Fruit fly (Drosophila melanogaster): ENCODE results near the gene Antp.

The Antp gene

DNA sequence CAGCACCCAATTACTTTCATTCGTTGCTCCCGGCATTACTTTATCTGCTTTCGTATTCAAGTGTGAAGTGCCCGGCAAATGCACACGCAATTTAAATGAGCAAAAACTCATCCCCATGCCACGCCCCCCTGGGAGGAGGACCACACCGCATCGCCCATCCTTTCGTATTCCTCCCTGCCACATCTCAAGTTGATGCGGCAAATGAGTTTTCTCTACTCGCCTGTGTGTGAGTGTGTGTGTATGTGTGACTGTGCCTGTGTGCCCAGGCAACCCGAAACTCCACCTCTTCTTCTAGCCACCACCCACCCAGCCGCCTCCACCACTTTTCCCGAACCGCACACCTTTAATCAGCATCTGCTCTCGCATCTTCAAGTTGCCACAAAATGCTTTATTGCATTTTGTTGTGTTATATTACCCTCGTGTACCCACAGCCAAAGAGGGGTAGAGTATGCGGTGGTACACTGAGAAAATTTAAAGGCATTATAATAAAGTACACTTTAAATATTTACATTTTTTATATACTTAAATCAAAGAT, 12.1 kb upstream of the Antp start:
- no peak for TF ChIP-seq Pif1B (GFP tag; optimal IDR thresholded peaks at IDR 0.05)
- no peak for TF ChIP-seq fd96Ca (GFP tag; IDR thresholded peaks at IDR 0.05)
- no peak for TF ChIP-seq EcR (GFP tag; optimal IDR thresholded peaks at IDR 0.05)
- no peak for TF ChIP-seq Pif1A (GFP tag; optimal IDR thresholded peaks at IDR 0.05)

DNA sequence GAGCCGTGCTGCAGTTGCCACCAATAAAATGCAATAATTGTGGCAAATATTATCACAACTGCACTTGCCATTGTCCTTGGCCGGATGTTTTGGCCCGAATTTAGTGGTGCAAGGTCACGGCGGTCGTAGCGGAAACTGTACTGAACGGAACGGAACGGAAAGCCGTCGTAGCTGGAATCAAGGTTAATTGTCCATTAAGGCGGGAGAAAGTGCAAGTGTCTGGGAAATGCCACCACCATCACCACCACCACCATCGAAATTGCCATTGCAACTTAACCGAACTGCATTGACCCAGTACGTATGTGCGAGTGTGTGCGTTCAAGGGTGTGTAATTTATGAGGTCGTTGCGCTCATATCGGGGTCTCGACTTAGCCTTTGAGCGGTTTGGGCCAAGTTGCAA, 7.9 kb upstream of the Antp start:
- TF ChIP-seq CG8159 (tag; optimal IDR thresholded peaks at IDR 0.05) (no peak), CG12605 (GFP tag; IDR thresholded peaks at IDR 0.05) (no peak), CG17806 (tag; optimal IDR thresholded peaks at IDR 0.05) (no peak), CG15710 (tag; optimal IDR thresholded peaks at IDR 0.05) (no peak), D1 (tag; optimal IDR thresholded peaks at IDR 0.05) (no peak), CG32121 (GFP tag; IDR thresholded peaks at IDR 0.05) (no peak), CG4496 (GFP tag; IDR thresholded peaks at IDR 0.05) (no peak), Pif1B (GFP tag; optimal IDR thresholded peaks at IDR 0.05) (no peak), rn (GFP tag; IDR thresholded peaks at IDR 0.05) (no peak), CG14655 (GFP tag; optimal IDR thresholded peaks at IDR 0.05) (no peak), Snoo (tag; optimal IDR thresholded peaks at IDR 0.05) (no peak), CG8301 (tag; optimal IDR thresholded peaks at IDR 0.05) (no peak), CG9948 (tag; optimal IDR thresholded peaks at IDR 0.05) (no peak), CG34367 (tag; optimal IDR thresholded peaks at IDR 0.05) (no peak)

DNA sequence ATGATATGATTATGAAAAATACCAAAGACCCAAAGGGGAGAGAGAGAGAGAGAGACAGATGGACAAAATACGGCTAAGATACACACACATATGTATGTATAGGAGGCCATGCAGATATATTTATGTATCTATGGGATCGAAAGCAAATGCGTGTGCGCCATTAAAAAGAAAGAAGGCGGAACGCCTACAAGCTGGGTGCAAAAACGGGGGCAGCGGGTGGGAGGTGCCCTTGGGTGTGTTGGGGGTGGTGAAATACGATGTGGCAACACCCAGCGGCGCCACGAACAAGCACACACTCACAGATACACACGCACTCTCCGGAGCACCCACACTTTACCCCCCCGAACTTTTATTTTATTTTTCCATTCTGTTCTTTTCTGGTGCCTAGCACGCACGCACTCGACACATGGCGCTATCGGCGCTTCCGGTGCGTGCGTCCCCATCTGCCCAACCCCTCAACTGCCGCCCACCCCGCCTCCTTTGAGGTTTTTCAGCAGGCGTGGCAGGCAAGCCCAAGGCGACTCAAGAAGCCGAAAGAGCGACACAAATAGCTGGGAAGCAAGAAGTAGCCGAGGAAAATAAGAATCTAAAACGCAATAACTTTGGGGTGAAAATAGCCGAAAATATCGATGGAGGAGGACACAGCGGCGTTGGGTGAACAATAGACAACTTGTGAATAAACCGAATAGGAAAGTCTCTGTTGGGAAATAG, 5.6 kb upstream of the Antp start:
- TF ChIP-seq CG13204 (GFP tag; optimal IDR thresholded peaks at IDR 0.05) (no peak), Ets98B (GFP tag; IDR thresholded peaks at IDR 0.05) (no peak), CG4496 (GFP tag; IDR thresholded peaks at IDR 0.05) (no peak), EcR (GFP tag; optimal IDR thresholded peaks at IDR 0.05) (no peak), CG12605 (GFP tag; IDR thresholded peaks at IDR 0.05) (no peak), Pif1A (GFP tag; optimal IDR thresholded peaks at IDR 0.05) (no peak), CG34367 (tag; optimal IDR thresholded peaks at IDR 0.05) (no peak), CG9948 (tag; optimal IDR thresholded peaks at IDR 0.05) (no peak), CG17806 (tag; optimal IDR thresholded peaks at IDR 0.05) (no peak), CG10348 (GFP tag; IDR thresholded peaks at IDR 0.05) (no peak)

DNA sequence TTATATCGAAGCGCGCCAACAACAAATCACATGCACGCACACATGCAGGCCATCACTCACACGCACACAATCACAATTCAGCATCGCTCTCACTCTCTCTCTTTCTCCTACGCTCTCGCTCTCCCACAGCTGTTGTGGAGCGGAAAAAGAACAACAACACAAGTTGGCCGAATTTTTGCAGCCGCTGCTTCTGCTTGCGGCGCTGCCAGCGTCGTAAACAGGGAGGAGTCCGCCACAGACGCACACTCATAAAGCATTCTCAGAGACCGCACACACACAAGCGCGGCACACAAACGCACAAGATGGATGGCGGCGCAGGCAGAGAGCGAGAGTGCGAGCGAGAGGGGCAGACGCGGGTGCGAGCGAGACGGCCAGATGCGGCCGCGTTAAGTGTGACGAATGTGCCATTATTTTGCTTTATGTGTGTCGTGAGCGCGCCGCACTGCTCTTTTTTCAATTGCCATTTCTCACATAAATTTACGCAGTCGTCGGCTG, 1.7 kb upstream of the Antp start:
- no peak for TF ChIP-seq CG10348 (GFP tag; IDR thresholded peaks at IDR 0.05)
- no peak for TF ChIP-seq CG17806 (tag; optimal IDR thresholded peaks at IDR 0.05)
- TF ChIP-seq Ets98B (GFP tag; IDR thresholded peaks at IDR 0.05), result no peak
- no peak for TF ChIP-seq fd96Ca (GFP tag; IDR thresholded peaks at IDR 0.05)
- TF ChIP-seq D1 (tag; optimal IDR thresholded peaks at IDR 0.05), result no peak
- TF ChIP-seq CG14655 (GFP tag; optimal IDR thresholded peaks at IDR 0.05), result no peak
- TF ChIP-seq CG13204 (GFP tag; optimal IDR thresholded peaks at IDR 0.05), result peak; percentile 32

DNA sequence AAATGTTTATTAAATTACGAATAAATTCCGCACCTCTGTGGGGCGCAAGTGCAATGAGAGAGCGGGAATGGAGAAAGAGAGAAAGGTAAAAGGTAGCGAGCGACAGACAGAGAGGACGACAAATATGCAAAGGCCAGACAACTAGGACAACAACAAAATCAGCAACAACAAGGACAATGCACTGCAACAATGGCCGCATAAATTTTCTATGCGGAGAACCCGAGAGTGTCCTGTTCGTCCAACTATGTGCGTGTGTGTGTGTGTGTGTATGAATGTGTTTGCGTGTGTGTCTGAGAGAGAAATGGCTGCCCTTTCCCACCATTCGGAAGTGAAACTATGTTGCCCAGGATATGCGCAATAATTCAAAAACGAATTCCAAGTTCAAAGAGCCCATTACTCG, 2.1 kb downstream of the Antp start:
- no peak for TF ChIP-seq CG14655 (GFP tag; optimal IDR thresholded peaks at IDR 0.05)
- TF ChIP-seq CG12605 (GFP tag; IDR thresholded peaks at IDR 0.05), result no peak
- no peak for TF ChIP-seq EcR (GFP tag; optimal IDR thresholded peaks at IDR 0.05)
- no peak for TF ChIP-seq Snoo (tag; optimal IDR thresholded peaks at IDR 0.05)
- no peak for TF ChIP-seq CG8159 (tag; optimal IDR thresholded peaks at IDR 0.05)
- no peak for TF ChIP-seq CG10348 (GFP tag; IDR thresholded peaks at IDR 0.05)

DNA sequence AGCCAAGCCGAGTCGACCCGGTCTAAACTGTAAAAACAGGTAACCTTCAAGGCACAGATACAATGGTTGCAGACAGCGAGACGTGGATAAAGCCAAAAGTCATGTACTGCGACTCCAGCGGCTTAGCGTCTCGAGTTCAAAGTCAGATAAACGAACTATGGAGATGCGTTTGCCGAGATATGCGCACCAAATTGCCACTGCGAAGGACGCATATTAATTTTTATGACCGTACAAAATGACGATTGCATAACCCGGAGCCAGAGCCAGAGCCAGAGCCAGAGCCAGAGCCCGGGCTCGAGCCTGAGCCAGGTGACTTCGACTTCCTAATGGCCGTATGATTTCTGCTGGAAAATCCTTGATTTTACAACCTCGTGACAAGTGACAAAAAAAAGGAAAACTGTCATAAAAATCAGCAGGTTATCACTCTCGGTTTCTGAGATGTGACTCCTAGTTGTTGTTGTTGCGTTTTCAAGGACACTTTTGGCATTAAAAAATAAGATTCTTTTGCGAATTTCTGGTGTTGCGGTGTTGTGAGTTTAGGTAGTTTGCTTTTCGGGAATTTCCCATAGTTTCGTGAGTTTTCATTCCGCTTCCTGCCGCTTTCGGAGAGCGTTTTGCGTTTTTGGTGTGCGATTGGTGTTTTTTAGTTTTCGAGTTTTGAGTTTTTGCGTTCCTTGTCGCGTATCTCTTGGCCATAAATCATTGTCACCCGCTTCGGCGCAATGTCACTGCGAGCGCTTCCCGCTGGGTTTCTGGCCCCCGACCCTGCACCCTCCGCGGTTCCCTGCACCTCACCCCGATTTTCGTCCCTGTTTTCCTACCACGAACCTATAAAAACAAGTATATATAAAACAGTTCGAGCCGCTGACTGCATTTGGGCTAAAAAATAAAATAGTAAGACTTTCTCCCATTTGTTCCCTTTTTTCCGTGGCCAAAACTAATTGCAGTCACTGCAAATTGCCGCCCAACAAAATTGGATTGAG, 4.2 kb downstream of the Antp start:
- TF ChIP-seq Ets98B (GFP tag; IDR thresholded peaks at IDR 0.05) (no peak), CG9948 (tag; optimal IDR thresholded peaks at IDR 0.05) (no peak), CG13204 (GFP tag; optimal IDR thresholded peaks at IDR 0.05) (no peak), CG32121 (GFP tag; IDR thresholded peaks at IDR 0.05) (no peak), CG4496 (GFP tag; IDR thresholded peaks at IDR 0.05) (no peak), Pif1B (GFP tag; optimal IDR thresholded peaks at IDR 0.05) (no peak), CG17806 (tag; optimal IDR thresholded peaks at IDR 0.05) (no peak), rn (GFP tag; IDR thresholded peaks at IDR 0.05) (no peak), CG15710 (tag; optimal IDR thresholded peaks at IDR 0.05) (no peak), CG10348 (GFP tag; IDR thresholded peaks at IDR 0.05) (no peak), Snoo (tag; optimal IDR thresholded peaks at IDR 0.05) (no peak), fd96Ca (GFP tag; IDR thresholded peaks at IDR 0.05) (no peak)

Data from whole organism, pupa.